Worm (Caenorhabditis elegans) whole organism, young adult: ENCODE results near the gene sre-30.
A peak's percentile ranks its signal among the peaks of the same experiment; 100 is the strongest.

Source experiments
- F23B12.7 ChIP-seq: sonication (generic microtip); optimal IDR thresholded peaks from 2 replicates; lab custom pipeline; 2017; ENCODE audit warnings: missing genetic modification characterization, mild to moderate bottlenecking, missing compliant biosample characterization, antibody characterized with exemption, moderate library complexity; ENCODE audit not compliant: insufficient read depth
- F52B5.7 ChIP-seq: sonication (generic microtip); optimal IDR thresholded peaks from 2 replicates; lab custom pipeline; 2016; ENCODE audit warnings: mild to moderate bottlenecking, missing genetic modification characterization, missing compliant biosample characterization
- K12H6.12 ChIP-seq: fragments of 200-800 bp; sonication (Bioruptor generic); optimal IDR thresholded peaks from 2 replicates; lab custom pipeline; 2018; ENCODE audit warnings: mild to moderate bottlenecking, missing genetic modification characterization, missing compliant biosample characterization
- T26A5.8 ChIP-seq: sonication (generic microtip); optimal IDR thresholded peaks from 2 replicates; lab custom pipeline; 2016; ENCODE audit warnings: missing genetic modification characterization, missing compliant biosample characterization
- Y53F4B.3 ChIP-seq: fragments of 200-800 bp; sonication (Bioruptor generic); IDR thresholded peaks from 2 replicates; pipeline ENCODE4 v1.3.6; 2022; ENCODE audit warnings: missing genetic modification reagents, missing genetic modification characterization, missing compliant biosample characterization
- Y53G8AR.9 ChIP-seq: fragments of 200-800 bp; sonication (Bioruptor generic); conservative IDR thresholded peaks from 2 replicates; pipeline ENCODE4 v1.3.6; 2022; ENCODE audit warnings: missing genetic modification reagents, missing genetic modification characterization, missing compliant biosample characterization
- Y56A3A.18 ChIP-seq: fragments of 200-800 bp; sonication (Bioruptor generic); IDR thresholded peaks from 2 replicates; pipeline ENCODE4 v1.3.6; 2022; ENCODE audit warnings: missing genetic modification reagents, missing genetic modification characterization, missing compliant biosample characterization
- Y67H2A.10 ChIP-seq: fragments of 200-800 bp; sonication (Bioruptor generic); conservative IDR thresholded peaks from 2 replicates; pipeline ENCODE4 v1.3.6; 2022; ENCODE audit warnings: missing genetic modification reagents, missing genetic modification characterization, missing compliant biosample characterization
- Y95B8A.8 ChIP-seq: fragments of 200-800 bp; sonication (Bioruptor generic); IDR thresholded peaks from 2 replicates; pipeline ENCODE4 v1.3.6; 2022; ENCODE audit warnings: missing genetic modification reagents, missing genetic modification characterization, missing compliant biosample characterization
- ama-1 ChIP-seq, 3 experiments: fragments of 150-350 bp in 1 of 3; sonication (generic microtip) in 2 of 3; optimal IDR thresholded peaks; 2 replicates each; lab custom pipeline; 2014 to 2018; ENCODE audit warnings: missing biosample characterization in 2 of 3, missing genetic modification characterization in 2 of 3, missing genetic modification reagents in 2 of 3
- athp-1 ChIP-seq: sonication (generic microtip); optimal IDR thresholded peaks from 2 replicates; lab custom pipeline; 2017; ENCODE audit warnings: mild to moderate bottlenecking, missing genetic modification characterization, missing compliant biosample characterization
- attf-5 ChIP-seq: fragments of 200-800 bp; sonication (Bioruptor generic); optimal IDR thresholded peaks from 2 replicates; lab custom pipeline; 2018; ENCODE audit warnings: mild to moderate bottlenecking, missing genetic modification characterization, missing compliant biosample characterization
- attf-6 ChIP-seq: fragments of 200-800 bp; sonication (Bioruptor generic); IDR thresholded peaks from 2 replicates; pipeline ENCODE4 v1.3.6; 2022; ENCODE audit warnings: missing genetic modification reagents, missing genetic modification characterization, missing compliant biosample characterization
- bed-1 ChIP-seq: fragments of 200-800 bp; sonication (Bioruptor generic); IDR thresholded peaks from 2 replicates; pipeline ENCODE4 v1.3.6; 2022; ENCODE audit warnings: missing genetic modification reagents, missing genetic modification characterization, missing compliant biosample characterization
- cebp-1 ChIP-seq, 2 experiments: fragments of 200-800 bp in 1 of 2; sonication (Bioruptor generic) in 1 of 2; sonication (generic microtip) in 1 of 2; IDR thresholded peaks in 1 of 2; optimal IDR thresholded peaks in 1 of 2; 2 replicates each; pipeline versions ENCODE4 v1.3.6 to Lab custom; 2017 to 2022; ENCODE audit warnings: missing compliant biosample characterization in 2 of 2, missing genetic modification characterization in 2 of 2, mild to moderate bottlenecking in 1 of 2, missing genetic modification reagents in 1 of 2, moderate library complexity in 1 of 2
- ceh-27 ChIP-seq: fragments of 200-800 bp; sonication (Bioruptor generic); optimal IDR thresholded peaks from 2 replicates; lab custom pipeline; 2018; ENCODE audit warnings: mild to moderate bottlenecking, missing genetic modification characterization, moderate library complexity, missing compliant biosample characterization
- ceh-79 ChIP-seq: sonication (generic microtip); optimal IDR thresholded peaks from 2 replicates; lab custom pipeline; 2017; ENCODE audit warnings: mild to moderate bottlenecking, missing genetic modification characterization, missing compliant biosample characterization
- egl-18 ChIP-seq: fragments of 200-800 bp; sonication (Bioruptor generic); IDR thresholded peaks from 2 replicates; pipeline ENCODE4 v1.3.6; 2022; ENCODE audit warnings: missing genetic modification reagents, missing genetic modification characterization, missing compliant biosample characterization
- egrh-3 ChIP-seq: fragments of 200-800 bp; sonication (Bioruptor generic); IDR thresholded peaks from 2 replicates; pipeline ENCODE4 v1.3.6; 2022; ENCODE audit warnings: missing genetic modification reagents, missing genetic modification characterization, missing compliant biosample characterization
- fkh-3 ChIP-seq: sonication (generic microtip); optimal IDR thresholded peaks from 2 replicates; lab custom pipeline; 2016; ENCODE audit warnings: mild to moderate bottlenecking, missing genetic modification characterization, missing compliant biosample characterization
- gei-17 ChIP-seq: fragments of 200-800 bp; sonication (Bioruptor generic); optimal IDR thresholded peaks from 2 replicates; lab custom pipeline; 2018; ENCODE audit warnings: mild to moderate bottlenecking, missing genetic modification characterization, missing compliant biosample characterization
- hmg-1.2 ChIP-seq: fragments of 200-800 bp; sonication (Bioruptor generic); IDR thresholded peaks from 2 replicates; pipeline ENCODE4 v1.3.6; 2022; ENCODE audit warnings: missing genetic modification reagents, missing genetic modification characterization, missing compliant biosample characterization
- let-607 ChIP-seq, 2 experiments: fragments of 200-800 bp in 1 of 2; sonication (Bioruptor generic) in 1 of 2; sonication (generic microtip) in 1 of 2; optimal IDR thresholded peaks; 2 replicates each; lab custom pipeline; 2016 to 2018; ENCODE audit warnings: mild to moderate bottlenecking in 2 of 2, missing compliant biosample characterization in 2 of 2, missing genetic modification characterization in 2 of 2, moderate library complexity in 2 of 2, missing genotype in 1 of 2
- lin-54 ChIP-seq: fragments of 200-800 bp; sonication (Bioruptor generic); optimal IDR thresholded peaks from 2 replicates; lab custom pipeline; 2018; ENCODE audit warnings: mild to moderate bottlenecking, missing genetic modification characterization, missing compliant biosample characterization
- lsy-27 ChIP-seq: sonication (generic microtip); optimal IDR thresholded peaks from 2 replicates; lab custom pipeline; 2017; ENCODE audit warnings: missing genetic modification characterization, mild to moderate bottlenecking, missing compliant biosample characterization, antibody characterized with exemption, missing genotype, borderline replicate concordance; ENCODE audit not compliant: insufficient read depth
- mcd-1 ChIP-seq: fragments of 200-800 bp; sonication (Bioruptor generic); IDR thresholded peaks from 2 replicates; pipeline ENCODE4 v1.3.6; 2022; ENCODE audit warnings: missing genetic modification reagents, missing genetic modification characterization, missing compliant biosample characterization
- mxl-1 ChIP-seq: sonication (generic microtip); optimal IDR thresholded peaks from 2 replicates; lab custom pipeline; 2016; ENCODE audit warnings: missing genetic modification characterization, missing compliant biosample characterization
- nhr-27 ChIP-seq: fragments of 200-800 bp; sonication (Bioruptor generic); optimal IDR thresholded peaks from 2 replicates; lab custom pipeline; 2018; ENCODE audit warnings: mild to moderate bottlenecking, missing genetic modification characterization, moderate library complexity, missing compliant biosample characterization
- nhr-90 ChIP-seq: sonication (generic microtip); optimal IDR thresholded peaks from 2 replicates; lab custom pipeline; 2016; ENCODE audit warnings: missing genotype, mild to moderate bottlenecking, missing genetic modification characterization, missing compliant biosample characterization
- rec-8 ChIP-seq, 2 experiments: sonication (generic microtip); optimal IDR thresholded peaks; 2 replicates each; lab custom pipeline; 2016; ENCODE audit warnings: mild to moderate bottlenecking in 2 of 2, missing genetic modification characterization in 2 of 2, missing genetic modification reagents in 2 of 2, missing genotype in 2 of 2, missing biosample characterization in 1 of 2, missing compliant biosample characterization in 1 of 2, moderate library complexity in 1 of 2
- snpc-4 ChIP-seq, 5 experiments: fragments of 150-350 bp in 1 of 5; sonication (generic microtip) in 4 of 5; optimal IDR thresholded peaks; 2 replicates each; lab custom pipeline; 2014 to 2018; ENCODE audit warnings: missing genetic modification characterization in 5 of 5, missing biosample characterization in 3 of 5, antibody characterized with exemption in 2 of 5, mild to moderate bottlenecking in 2 of 5, missing compliant biosample characterization in 2 of 5, missing genotype in 2 of 5, moderate library complexity in 2 of 5, missing genetic modification reagents in 1 of 5
- sptf-2 ChIP-seq: fragments of 200-800 bp; sonication (Bioruptor generic); optimal IDR thresholded peaks from 2 replicates; lab custom pipeline; 2018; ENCODE audit warnings: mild to moderate bottlenecking, missing genetic modification characterization, missing compliant biosample characterization
- tlf-1 ChIP-seq: fragments of 200-800 bp; sonication (Bioruptor generic); optimal IDR thresholded peaks from 2 replicates; lab custom pipeline; 2018; ENCODE audit warnings: mild to moderate bottlenecking, missing genetic modification characterization, missing compliant biosample characterization
- zfh-2 ChIP-seq: fragments of 200-800 bp; sonication (Bioruptor generic); conservative IDR thresholded peaks from 2 replicates; pipeline ENCODE4 v1.3.6; 2022; ENCODE audit warnings: missing genetic modification reagents, missing genetic modification characterization, missing compliant biosample characterization
- zim-3 ChIP-seq: sonication (generic microtip); optimal IDR thresholded peaks from 2 replicates; lab custom pipeline; 2017; ENCODE audit warnings: mild to moderate bottlenecking, missing genetic modification characterization, moderate library complexity, missing compliant biosample characterization

sre-30 gene

DNA sequence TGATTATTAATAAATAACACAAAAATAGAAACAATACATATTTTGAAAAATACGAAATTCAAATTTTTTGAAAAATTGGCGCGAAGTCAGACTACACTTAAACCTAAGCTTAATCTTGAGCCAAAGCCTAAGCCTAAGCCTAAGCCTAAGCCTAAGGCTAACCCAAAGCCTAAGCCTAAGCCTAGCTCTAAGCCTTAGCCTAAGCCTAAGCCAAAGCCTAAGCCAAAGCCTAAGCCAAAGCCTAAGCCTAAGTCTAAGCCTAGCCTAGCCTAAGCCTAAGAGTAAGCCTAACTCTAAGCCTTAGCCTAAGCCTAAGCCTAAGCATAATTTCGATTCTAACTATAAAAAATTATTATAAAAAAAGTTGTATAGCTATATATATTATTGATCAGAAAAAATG is 25.4 kb downstream of the sre-30 start:
- TF ChIP-seq nhr-90 (tag; lab: Kevin White, UChicago) (no peak), athp-1 (tag; lab: Kevin White, UChicago) (no peak), let-607 (tag; optimal IDR thresholded peaks at IDR 0.05; lab: Kevin White, UChicago) (no peak)
- TF ChIP-seq, all 124 proteins: peak for 0

DNA sequence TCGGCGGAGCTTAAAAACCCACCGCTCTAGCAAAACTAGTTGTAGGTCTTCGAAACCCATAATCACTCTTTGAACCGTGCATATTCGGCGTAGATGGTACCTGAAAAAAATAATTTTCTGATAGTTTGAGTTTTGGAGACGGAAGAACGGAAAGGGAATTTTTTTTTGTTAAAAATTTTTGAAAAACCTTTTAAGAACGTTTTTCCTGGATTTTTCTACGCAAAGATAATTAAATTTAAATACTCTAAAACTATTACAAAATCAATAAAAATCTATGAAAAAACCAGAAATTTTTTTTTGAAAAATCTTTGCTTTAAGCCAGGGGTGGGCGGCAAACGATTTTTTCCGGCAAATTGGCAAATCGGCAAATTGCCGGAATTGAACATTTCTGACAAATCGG is 26.9 kb downstream of the sre-30 start, which contains the start of gene marc-5:
marc-5 (minus strand) TSS at position 101 of the 400 bp plus-strand sequence.
- no peak for TF ChIP-seq Y56A3A.18 (GFP tag; lab: Robert Waterston, UW)
- TF ChIP-seq F23B12.7 (tag; lab: Kevin White, UChicago) = no peak
- no peak for TF ChIP-seq tlf-1 (GFP tag; lab: Kevin White, UChicago)
- no peak for TF ChIP-seq Y95B8A.8 (GFP tag; lab: Robert Waterston, UW)
- no peak for TF ChIP-seq mcd-1 (GFP tag; lab: Robert Waterston, UW)
- TF ChIP-seq Y53F4B.3 (GFP tag; lab: Robert Waterston, UW) = no peak
- no peak for TF ChIP-seq F52B5.7 (tag; lab: Kevin White, UChicago)
- TF ChIP-seq zim-3 = no peak
- TF ChIP-seq K12H6.12 = no peak
- no peak for TF ChIP-seq egl-18 (GFP tag; lab: Robert Waterston, UW)
- no peak for TF ChIP-seq ceh-79
- TF ChIP-seq lin-54 (GFP tag; lab: Kevin White, UChicago) = no peak
- no peak for TF ChIP-seq lsy-27 (tag; lab: Kevin White, UChicago)
- no peak for TF ChIP-seq bed-1
- no peak for TF ChIP-seq rec-8 (tag; optimal IDR thresholded peaks at IDR 0.05; lab: Kevin White, UChicago)
- no peak for TF ChIP-seq mxl-1 (tag; lab: Kevin White, UChicago)
- no peak for TF ChIP-seq T26A5.8 (tag; lab: Kevin White, UChicago)
- TF ChIP-seq snpc-4 (GFP tag; optimal IDR thresholded peaks at IDR 0.05; lab: Kevin White, UChicago) = no peak
- TF ChIP-seq snpc-4 (tag; optimal IDR thresholded peaks at IDR 0.05; lab: Kevin White, UChicago) = no peak

DNA sequence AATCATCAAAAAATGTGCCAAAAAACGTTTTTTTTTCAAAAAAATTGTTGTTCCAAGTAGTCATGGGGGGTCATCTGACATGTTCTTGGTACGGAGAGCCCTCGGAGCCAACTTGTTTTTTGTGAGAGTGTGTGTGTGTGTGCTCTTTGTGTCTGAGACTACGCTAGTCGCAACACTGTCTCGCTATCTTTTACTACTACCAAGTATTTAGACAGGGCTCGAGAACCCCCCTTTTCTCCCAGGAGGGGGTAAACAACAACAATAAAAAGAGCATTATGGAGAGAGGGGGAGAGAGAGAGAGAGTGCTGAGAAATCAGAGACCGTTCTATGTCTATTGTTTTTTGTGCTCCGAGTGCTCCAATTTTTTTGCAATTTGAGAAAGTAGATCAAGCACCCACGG is 27.5 kb downstream of the sre-30 start:
- TF ChIP-seq ama-1 (optimal IDR thresholded peaks at IDR 0.05; lab: Kevin White, UChicago) (no peak), ama-1 (GFP tag; optimal IDR thresholded peaks at IDR 0.05; lab: Kevin White, UChicago) (no peak), gei-17 (GFP tag; lab: Kevin White, UChicago) (no peak), attf-6 (GFP tag; lab: Robert Waterston, UW) (no peak), lin-54 (GFP tag; lab: Kevin White, UChicago) (no peak)

DNA sequence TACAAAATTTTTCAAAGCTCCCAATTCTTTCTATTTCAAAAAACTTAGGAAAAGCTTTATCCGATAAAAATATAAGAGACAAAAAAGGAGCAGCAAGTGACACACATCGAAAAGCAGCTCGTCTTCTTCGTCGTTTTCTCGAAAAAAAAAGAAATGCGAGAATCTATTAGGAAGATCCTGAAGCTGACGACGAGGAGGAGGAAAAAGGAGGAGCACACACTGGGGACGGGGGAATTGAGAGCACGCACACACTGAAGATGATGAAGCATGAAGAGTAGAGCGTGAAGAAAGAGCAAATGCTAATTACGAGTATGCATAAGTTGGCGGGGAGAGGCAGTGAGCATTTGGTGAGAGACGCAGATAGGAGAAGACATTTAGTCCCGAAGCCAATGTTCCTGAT is 32.4 kb downstream of the sre-30 start:
- no peak for TF ChIP-seq nhr-90 (tag; lab: Kevin White, UChicago)
- no peak for TF ChIP-seq fkh-3
- no peak for TF ChIP-seq nhr-27 (tag; lab: Kevin White, UChicago)

DNA sequence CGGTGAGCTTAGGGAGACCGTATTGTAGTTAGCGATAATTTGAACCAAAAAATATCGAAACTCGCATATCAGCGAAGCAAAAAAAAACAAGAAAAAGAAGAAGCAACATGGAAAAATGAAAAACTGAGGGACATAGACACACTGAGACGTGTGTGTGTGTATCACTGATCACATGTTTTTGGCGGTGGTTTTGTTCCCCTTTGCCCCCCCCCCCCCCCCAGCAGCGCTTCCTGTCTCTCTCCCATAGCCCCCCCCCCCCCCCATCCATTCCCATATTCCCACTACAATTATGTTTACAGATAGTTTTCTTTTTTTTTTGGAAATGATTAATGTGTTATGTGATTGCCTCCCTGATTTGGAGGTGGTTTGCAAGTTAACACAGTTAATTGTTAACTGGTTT is 37.1 kb downstream of the sre-30 start:
- no peak for TF ChIP-seq cebp-1 (GFP tag; IDR thresholded peaks at IDR 0.05; lab: Robert Waterston, UW)
- TF ChIP-seq cebp-1 (tag; optimal IDR thresholded peaks at IDR 0.05; lab: Kevin White, UChicago) = peak; percentile 9
- no peak for TF ChIP-seq ceh-27 (GFP tag; lab: Kevin White, UChicago)
- TF ChIP-seq Y53G8AR.9 (GFP tag; lab: Robert Waterston, UW) = no peak
- TF ChIP-seq zfh-2 (GFP tag; lab: Robert Waterston, UW) = peak; percentile 94
- TF ChIP-seq Y67H2A.10 = no peak
- no peak for TF ChIP-seq attf-5
- no peak for TF ChIP-seq hmg-1.2 (GFP tag; lab: Robert Waterston, UW)
- TF ChIP-seq sptf-2 (GFP tag; lab: Kevin White, UChicago) = no peak
- peak; percentile 55; the same call in 1 of the 2 replicates for TF ChIP-seq egrh-3 (GFP tag; lab: Robert Waterston, UW)
- TF ChIP-seq, all 124 proteins: peak for 3
